Worm (Caenorhabditis elegans) whole organism, L4 larva: Measurements from ENCODE around the gene lon-2.
A peak's percentile ranks its signal among the peaks of the same experiment; 100 is the strongest.

Source experiments
- T20F7.1 ChIP-seq: fragments of 200-800 bp; sonication (Bioruptor generic); optimal IDR thresholded peaks from 2 replicates; lab custom pipeline; 2018; ENCODE audit warnings: mild to moderate bottlenecking, missing genetic modification characterization, missing compliant biosample characterization
- Y105C5A.15 ChIP-seq: fragments of 200-800 bp; sonication (Bioruptor generic); IDR thresholded peaks from 2 replicates; pipeline ENCODE4 v1.3.6; 2022; ENCODE audit warnings: missing genetic modification characterization, missing compliant biosample characterization
- Y5F2A.4 ChIP-seq: fragments of 200-800 bp; sonication (Bioruptor generic); optimal IDR thresholded peaks from 2 replicates; lab custom pipeline; 2018; ENCODE audit warnings: mild to moderate bottlenecking, missing genetic modification characterization, missing compliant biosample characterization
- Y75B8A.6 ChIP-seq: fragments of 200-800 bp; sonication (Bioruptor generic); IDR thresholded peaks from 2 replicates; pipeline ENCODE4 v1.3.6; 2022; ENCODE audit warnings: missing genetic modification reagents, missing genetic modification characterization, missing compliant biosample characterization
- aly-2 ChIP-seq: sonication (generic microtip); optimal IDR thresholded peaks from 2 replicates; lab custom pipeline; 2018; ENCODE audit warnings: missing biosample characterization, missing genetic modification characterization
- ceh-20 ChIP-seq: fragments of 200-800 bp; sonication (Bioruptor generic); IDR thresholded peaks from 2 replicates; pipeline ENCODE4 v1.3.6; 2022; ENCODE audit warnings: missing genetic modification reagents, missing genetic modification characterization, missing compliant biosample characterization
- ceh-32 ChIP-seq: sonication (generic microtip); optimal IDR thresholded peaks from 2 replicates; lab custom pipeline; 2016; ENCODE audit warnings: mild to moderate bottlenecking, missing genetic modification characterization, missing compliant biosample characterization; ENCODE audit not compliant: poor library complexity
- dmd-6 ChIP-seq: fragments of 200-800 bp; sonication (Bioruptor generic); IDR thresholded peaks from 2 replicates; pipeline ENCODE4 v1.3.6; 2022; ENCODE audit warnings: missing genetic modification reagents, missing genetic modification characterization, missing compliant biosample characterization
- duxl-1 ChIP-seq: sonication (generic microtip); optimal IDR thresholded peaks from 2 replicates; lab custom pipeline; 2016; ENCODE audit warnings: mild to moderate bottlenecking, missing genetic modification characterization, moderate library complexity, missing compliant biosample characterization; ENCODE audit not compliant: poor library complexity
- egl-27 ChIP-seq: sonication (generic microtip); optimal IDR thresholded peaks from 3 replicates; lab custom pipeline; 2017; ENCODE audit warnings: missing biosample characterization, missing genetic modification reagents, missing genetic modification characterization
- fkh-10 ChIP-seq: fragments of 150-350 bp; optimal IDR thresholded peaks from 2 replicates; lab custom pipeline; 2014; ENCODE audit warnings: missing biosample characterization, missing genetic modification reagents, missing genetic modification characterization
- hlh-30 ChIP-seq: sonication (generic microtip); optimal IDR thresholded peaks from 2 replicates; lab custom pipeline; 2017; ENCODE audit warnings: antibody characterized with exemption, mild to moderate bottlenecking, missing genetic modification characterization, missing compliant biosample characterization; ENCODE audit not compliant: insufficient read depth
- jun-1 ChIP-seq: fragments of 150-350 bp; optimal IDR thresholded peaks from 2 replicates; lab custom pipeline; 2014; ENCODE audit warnings: missing biosample characterization, missing genetic modification reagents, missing genetic modification characterization
- lin-29 ChIP-seq: fragments of 200-800 bp; sonication (Bioruptor generic); IDR thresholded peaks from 2 replicates; pipeline ENCODE4 v1.3.6; 2022; ENCODE audit warnings: missing genetic modification reagents, missing genetic modification characterization, missing compliant biosample characterization
- lin-39 ChIP-seq: fragments of 150-350 bp; optimal IDR thresholded peaks from 2 replicates; lab custom pipeline; 2014; ENCODE audit warnings: missing biosample characterization, missing genetic modification reagents, missing genetic modification characterization
- lir-3 ChIP-seq: sonication (generic microtip); optimal IDR thresholded peaks from 2 replicates; lab custom pipeline; 2016; ENCODE audit warnings: mild to moderate bottlenecking, missing genetic modification characterization, missing compliant biosample characterization
- lsy-2 ChIP-seq, 2 experiments: fragments of 150-350 bp in 1 of 2; sonication (generic microtip) in 1 of 2; optimal IDR thresholded peaks; 2 replicates each; lab custom pipeline; 2014 to 2017; ENCODE audit warnings: missing biosample characterization in 2 of 2, missing genetic modification characterization in 2 of 2
- madf-5 ChIP-seq, 2 experiments: fragments of 200-800 bp; sonication (Bioruptor generic); IDR thresholded peaks; 2 replicates each; pipeline ENCODE4 v1.3.6; 2022; ENCODE audit warnings: missing compliant biosample characterization in 2 of 2, missing genetic modification characterization in 2 of 2
- mdt-29 ChIP-seq: fragments of 200-800 bp; sonication (Bioruptor generic); IDR thresholded peaks from 2 replicates; pipeline ENCODE4 v1.3.6; 2022; ENCODE audit warnings: missing genetic modification reagents, missing genetic modification characterization, missing compliant biosample characterization
- mep-1 ChIP-seq: fragments of 150-350 bp; sonication (generic microtip); optimal IDR thresholded peaks from 3 replicates; lab custom pipeline; 2014; ENCODE audit warnings: missing biosample characterization, missing genetic modification characterization
- nhr-10 ChIP-seq: fragments of 150-350 bp; optimal IDR thresholded peaks from 2 replicates; lab custom pipeline; 2014; ENCODE audit warnings: missing biosample characterization, missing genetic modification characterization
- nhr-111 ChIP-seq: fragments of 200-800 bp; sonication (Bioruptor generic); optimal IDR thresholded peaks from 2 replicates; lab custom pipeline; 2018; ENCODE audit warnings: mild to moderate bottlenecking, missing genetic modification characterization, missing compliant biosample characterization
- nhr-42 ChIP-seq: fragments of 200-800 bp; sonication (Bioruptor generic); IDR thresholded peaks from 2 replicates; pipeline ENCODE4 v1.3.6; 2022; ENCODE audit warnings: missing genetic modification characterization, missing compliant biosample characterization
- nhr-6 ChIP-seq: fragments of 150-350 bp; optimal IDR thresholded peaks from 2 replicates; lab custom pipeline; 2014; ENCODE audit warnings: missing biosample characterization, missing genetic modification characterization
- pha-4 ChIP-seq, 2 experiments: fragments of 150-350 bp in 1 of 2; fragments of 200-800 bp in 1 of 2; sonication (Bioruptor generic) in 1 of 2; IDR thresholded peaks in 1 of 2; optimal IDR thresholded peaks in 1 of 2; 2 replicates each; pipeline versions ENCODE4 v1.3.6 to Lab custom; 2014 to 2022; ENCODE audit warnings: missing genetic modification characterization in 2 of 2, missing genetic modification reagents in 2 of 2, missing biosample characterization in 1 of 2, missing compliant biosample characterization in 1 of 2
- php-3 ChIP-seq: fragments of 200-800 bp; sonication (Bioruptor generic); IDR thresholded peaks from 2 replicates; pipeline ENCODE4 v1.3.6; 2022; ENCODE audit warnings: missing genetic modification reagents, missing genetic modification characterization, missing compliant biosample characterization
- sdz-12 ChIP-seq: fragments of 200-800 bp; sonication (Bioruptor generic); optimal IDR thresholded peaks from 2 replicates; lab custom pipeline; 2018; ENCODE audit warnings: mild to moderate bottlenecking, missing genetic modification characterization, missing compliant biosample characterization
- set-16 ChIP-seq: fragments of 200-800 bp; sonication (Bioruptor generic); IDR thresholded peaks from 2 replicates; pipeline ENCODE4 v1.3.6; 2022; ENCODE audit warnings: missing genetic modification reagents, missing genetic modification characterization, missing compliant biosample characterization
- skn-1 ChIP-seq: fragments of 150-350 bp; optimal IDR thresholded peaks from 2 replicates; lab custom pipeline; 2014; ENCODE audit warnings: missing biosample characterization, missing genetic modification characterization
- spr-3 ChIP-seq: fragments of 200-800 bp; sonication (Bioruptor generic); optimal IDR thresholded peaks from 2 replicates; lab custom pipeline; 2018; ENCODE audit warnings: mild to moderate bottlenecking, missing genetic modification characterization, missing compliant biosample characterization
- tra-1 ChIP-seq: fragments of 200-800 bp; sonication (Bioruptor generic); IDR thresholded peaks from 2 replicates; pipeline ENCODE4 v1.3.6; 2022; ENCODE audit warnings: missing genetic modification reagents, missing genetic modification characterization, missing compliant biosample characterization
- unc-62 ChIP-seq, 3 experiments: fragments of 150-350 bp in 1 of 3; sonication (generic microtip); optimal IDR thresholded peaks in 2 of 3; peaks in 1 of 3; 1 replicate in 1 of 3; 2 replicates in 2 of 3; lab custom pipeline; 2014 to 2017; ENCODE audit warnings: missing biosample characterization in 3 of 3, missing genetic modification characterization in 3 of 3, missing genetic modification reagents in 3 of 3, missing genotype in 1 of 3
- zag-1 ChIP-seq: fragments of 150-350 bp; optimal IDR thresholded peaks from 2 replicates; lab custom pipeline; 2014; ENCODE audit warnings: missing biosample characterization, missing genetic modification characterization
- zfp-3 ChIP-seq: fragments of 200-800 bp; sonication (Bioruptor generic); conservative IDR thresholded peaks from 2 replicates; pipeline ENCODE4 v1.3.6; 2022; ENCODE audit warnings: missing genetic modification reagents, missing genetic modification characterization, missing compliant biosample characterization
- zip-2 ChIP-seq: fragments of 150-350 bp; optimal IDR thresholded peaks from 2 replicates; lab custom pipeline; 2014; ENCODE audit warnings: missing biosample characterization, missing genetic modification characterization
- ztf-7 ChIP-seq: fragments of 150-350 bp; optimal IDR thresholded peaks from 2 replicates; lab custom pipeline; 2014; ENCODE audit warnings: missing biosample characterization, missing genetic modification characterization

lon-2 gene

ce11 chrX:4754725-4755124 is 5.8 kb upstream of the lon-2 start, which contains the start of gene C39E6.2:
Gene C39E6.2, minus strand, starts transcription at chrX:4755118.
- TF ChIP-seq ceh-20 (GFP tag; lab: Robert Waterston, UW) (no peak), unc-62 (GFP tag; optimal IDR thresholded peaks at IDR 0.05 in 1 of 2; lab: Kevin White, UChicago) (peak in 1 of 2 experiments; percentile 94), unc-62 (tag; optimal IDR thresholded peaks at IDR 0.05; lab: Kevin White, UChicago) (no peak)

ce11 chrX:4744037-4744436 is 4.8 kb downstream of the lon-2 start:
- 0 out of 4 replicates have a peak, but pooled peaks of 1 of the 2 experiments have one; percentile 59 for TF ChIP-seq madf-5 (GFP tag; IDR thresholded peaks at IDR 0.05; lab: Robert Waterston, UW)
- TF ChIP-seq set-16 (GFP tag; lab: Robert Waterston, UW): peak; percentile 70
- TF ChIP-seq dmd-6: peak; percentile 25; the same call in 1 of the 2 replicates
- TF ChIP-seq ceh-32: no peak
- TF ChIP-seq, all 104 proteins: peak for 3

DNA sequence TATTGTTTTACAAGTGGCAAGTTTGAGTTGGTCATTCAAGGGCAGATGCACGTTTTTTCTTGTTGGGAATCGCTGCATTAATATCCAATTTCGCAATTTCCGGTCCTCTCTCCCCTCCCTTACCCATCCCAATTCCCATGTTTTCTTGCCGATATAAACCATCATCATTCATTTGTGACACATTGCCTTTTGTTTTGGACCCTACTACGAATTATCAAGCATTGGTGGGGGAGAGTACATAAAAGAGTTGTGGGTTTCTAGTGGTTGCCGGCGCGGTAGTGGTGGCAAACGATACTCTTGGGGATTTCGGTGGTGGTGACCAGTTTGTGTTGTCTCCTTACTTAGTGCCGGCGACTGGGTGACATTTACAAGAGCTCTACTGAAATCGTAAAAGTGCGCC is 6.6 kb downstream of the lon-2 start:
- TF ChIP-seq nhr-10 (no peak), zfp-3 (GFP tag; lab: Robert Waterston, UW) (no peak), zag-1 (tag; lab: Kevin White, UChicago) (no peak), unc-62 (GFP tag; optimal IDR thresholded peaks at IDR 0.05 in 1 of 2; lab: Kevin White, UChicago) (peak in 1 of 2 experiments; percentile 78), unc-62 (tag; optimal IDR thresholded peaks at IDR 0.05; lab: Kevin White, UChicago) (no peak)

- TF ChIP-seq dmd-6 (no peak), unc-62 (GFP tag; optimal IDR thresholded peaks at IDR 0.05 in 1 of 2; lab: Kevin White, UChicago) (peak in 1 of 2 experiments; percentile 31), unc-62 (tag; optimal IDR thresholded peaks at IDR 0.05; lab: Kevin White, UChicago) (no peak), duxl-1 (tag; lab: Kevin White, UChicago) (no peak), Y105C5A.15 (GFP tag; lab: Robert Waterston, UW) (no peak), zip-2 (tag; lab: Kevin White, UChicago) (no peak), sdz-12 (GFP tag; lab: Kevin White, UChicago) (no peak), lin-39 (tag; lab: Kevin White, UChicago) (peak; percentile 47), nhr-6 (tag; lab: Kevin White, UChicago) (no peak), spr-3 (GFP tag; lab: Kevin White, UChicago) (no peak), egl-27 (tag; lab: Kevin White, UChicago) (no peak), nhr-111 (no peak), T20F7.1 (GFP tag; lab: Kevin White, UChicago) (no peak), Y5F2A.4 (GFP tag; lab: Kevin White, UChicago) (no peak), php-3 (no peak), jun-1 (tag; lab: Kevin White, UChicago) (no peak), pha-4 (GFP tag; IDR thresholded peaks at IDR 0.05; lab: Robert Waterston, UW) (no peak), pha-4 (tag; optimal IDR thresholded peaks at IDR 0.05; lab: Kevin White, UChicago) (no peak), lin-29 (no peak), mep-1 (tag; lab: Kevin White, UChicago) (no peak), hlh-30 (peak; percentile 20), tra-1 (GFP tag; lab: Robert Waterston, UW) (no peak), mdt-29 (no peak), ztf-7 (tag; lab: Kevin White, UChicago) (no peak), Y75B8A.6 (GFP tag; lab: Robert Waterston, UW) (no peak), ceh-20 (GFP tag; lab: Robert Waterston, UW) (peak; percentile 67; the same call in 1 of the 2 replicates)
Measured at ce11 chrX:4740630-4741029, 8.3 kb downstream of the lon-2 start.

DNA sequence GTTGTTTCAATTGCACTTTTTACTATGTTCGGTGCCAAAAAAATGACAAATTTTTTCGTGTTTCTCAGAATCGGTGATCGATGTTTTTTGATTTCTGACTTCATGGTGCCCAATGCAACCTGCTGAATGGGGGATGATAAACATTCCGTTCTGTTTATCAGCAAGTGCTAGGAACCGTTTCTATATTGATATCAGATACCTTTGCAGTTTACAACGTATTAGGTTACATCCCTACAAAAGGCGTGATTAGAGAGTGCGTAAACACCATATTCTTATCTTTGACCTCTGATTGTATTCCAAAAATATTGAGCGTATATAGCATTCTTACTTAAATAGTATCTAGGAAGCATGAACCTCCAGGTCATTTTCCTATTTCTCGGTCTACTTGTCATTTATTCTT is 16.1 kb downstream of the lon-2 start, which contains the start of gene aman-1:
aman-1 (plus strand) TSS at position 344 of the 400 bp plus-strand sequence.
- TF ChIP-seq nhr-10 (no peak), lsy-2 (tag; optimal IDR thresholded peaks at IDR 0.05; lab: Kevin White, UChicago) (no peak), skn-1 (tag; lab: Kevin White, UChicago) (no peak), zag-1 (tag; lab: Kevin White, UChicago) (no peak), fkh-10 (GFP tag; lab: Kevin White, UChicago) (no peak), nhr-42 (GFP tag; lab: Robert Waterston, UW) (no peak), lin-39 (tag; lab: Kevin White, UChicago) (no peak), aly-2 (no peak), unc-62 (GFP tag; optimal IDR thresholded peaks at IDR 0.05 in 1 of 2; lab: Kevin White, UChicago) (no peak), unc-62 (tag; optimal IDR thresholded peaks at IDR 0.05; lab: Kevin White, UChicago) (no peak), duxl-1 (tag; lab: Kevin White, UChicago) (no peak), lir-3 (tag; lab: Kevin White, UChicago) (no peak)
